Fruit fly (Drosophila melanogaster) whole organism, embryonic: Measurements from ENCODE around the gene CG6839.
A peak's percentile ranks its signal among the peaks of the same experiment; 100 is the strongest.

Source experiments
- Atf6 ChIP-seq: fragments of 200-800 bp; sonication (Bioruptor generic); IDR thresholded peaks from 2 replicates; pipeline ENCODE4 v1.3.6; 2022; ENCODE audit warnings: missing biosample characterization, missing genetic modification characterization
- CG10654 ChIP-seq: fragments of 200-800 bp; sonication (Bioruptor generic); optimal IDR thresholded peaks from 2 replicates; lab custom pipeline; 2016; ENCODE audit warnings: missing biosample characterization, missing genetic modification characterization
- CG11093 ChIP-seq: fragments of 200-800 bp; sonication (Bioruptor generic); IDR thresholded peaks from 3 replicates; pipeline ENCODE4 v1.3.6; 2022; ENCODE audit warnings: missing biosample characterization, missing genetic modification characterization
- CG11723 ChIP-seq: fragments of 200-800 bp; sonication (Bioruptor generic); optimal IDR thresholded peaks from 2 replicates; lab custom pipeline; 2017; ENCODE audit warnings: missing biosample characterization, mild to moderate bottlenecking, missing genetic modification characterization
- CG12071 ChIP-seq: fragments of 200-800 bp; sonication (Bioruptor generic); optimal IDR thresholded peaks from 3 replicates; lab custom pipeline; 2018; ENCODE audit warnings: missing biosample characterization, mild to moderate bottlenecking, missing genetic modification characterization
- CG12219 ChIP-seq: fragments of 200-800 bp; sonication (Bioruptor generic); optimal IDR thresholded peaks from 3 replicates; lab custom pipeline; 2018; ENCODE audit warnings: missing biosample characterization, mild to moderate bottlenecking, missing genetic modification characterization
- CG1233 ChIP-seq: fragments of 200-800 bp; sonication (Bioruptor generic); optimal IDR thresholded peaks from 4 replicates; lab custom pipeline; 2018; ENCODE audit warnings: missing biosample characterization, mild to moderate bottlenecking, missing genetic modification characterization
- CG13287 ChIP-seq: fragments of 200-800 bp; sonication (Bioruptor generic); IDR thresholded peaks from 2 replicates; pipeline ENCODE4 v1.3.6; 2022; ENCODE audit warnings: missing biosample characterization, missing genetic modification characterization; ENCODE audit not compliant: partially characterized antibody
- CG14014 ChIP-seq: fragments of 200-800 bp; sonication (Bioruptor generic); IDR thresholded peaks from 2 replicates; pipeline ENCODE4 v1.3.6; 2022; ENCODE audit warnings: missing biosample characterization, missing genetic modification characterization
- CG17612 ChIP-seq: fragments of 200-800 bp; sonication (Bioruptor generic); IDR thresholded peaks from 2 replicates; pipeline ENCODE4 v1.3.6; 2022; ENCODE audit warnings: missing biosample characterization, missing genetic modification characterization
- CG2712 ChIP-seq: fragments of 200-800 bp; optimal IDR thresholded peaks from 3 replicates; lab custom pipeline; 2019; ENCODE audit warnings: missing biosample characterization, mild to moderate bottlenecking, missing genetic modification characterization, moderate library complexity
- CG31224 ChIP-seq: fragments of 200-800 bp; sonication (Bioruptor generic); IDR thresholded peaks from 2 replicates; pipeline ENCODE4 v1.3.6; 2022; ENCODE audit warnings: missing biosample characterization, missing genetic modification characterization
- CG3726 ChIP-seq: fragments of 200-800 bp; sonication (Bioruptor generic); IDR thresholded peaks from 3 replicates; pipeline ENCODE4, ENCODE4 v1.3.6; 2022; ENCODE audit warnings: missing biosample characterization, missing genetic modification characterization
- CG4820 ChIP-seq: fragments of 200-800 bp; sonication (Bioruptor generic); optimal IDR thresholded peaks from 3 replicates; lab custom pipeline; 2016; ENCODE audit warnings: missing biosample characterization, missing genetic modification characterization
- CG8089 ChIP-seq: fragments of 200-800 bp; sonication (Bioruptor generic); optimal IDR thresholded peaks from 3 replicates; lab custom pipeline; 2016; ENCODE audit warnings: missing biosample characterization, missing genetic modification characterization
- CG8290 ChIP-seq, 3 experiments: fragments of 200-800 bp; sonication (Bioruptor generic); optimal IDR thresholded peaks; 2 replicates each; lab custom pipeline; 2016 to 2019; ENCODE audit warnings: missing biosample characterization in 3 of 3, missing genetic modification characterization in 3 of 3, mild to moderate bottlenecking in 2 of 3, moderate library complexity in 1 of 3
- CG8924 ChIP-seq: fragments of 200-800 bp; optimal IDR thresholded peaks from 3 replicates; lab custom pipeline; 2019; ENCODE audit warnings: missing biosample characterization, mild to moderate bottlenecking, missing genetic modification characterization, moderate library complexity
- D19A ChIP-seq: fragments of 200-800 bp; optimal IDR thresholded peaks from 3 replicates; lab custom pipeline; 2019; ENCODE audit warnings: missing biosample characterization, mild to moderate bottlenecking, missing genetic modification characterization, moderate library complexity
- Deaf1 ChIP-seq: fragments of 200-800 bp; optimal IDR thresholded peaks from 3 replicates; lab custom pipeline; 2019; ENCODE audit warnings: missing biosample characterization, mild to moderate bottlenecking, missing genetic modification characterization, moderate library complexity
- ERR ChIP-seq: fragments of 200-800 bp; sonication (Bioruptor generic); optimal IDR thresholded peaks from 2 replicates; lab custom pipeline; 2016; ENCODE audit warnings: missing biosample characterization, missing genetic modification characterization
- HLH3B ChIP-seq: fragments of 200-800 bp; sonication (Bioruptor generic); IDR thresholded peaks from 2 replicates; pipeline ENCODE4 v1.3.6; 2022; ENCODE audit warnings: missing biosample characterization, missing genetic modification characterization
- HLH4C ChIP-seq: fragments of 200-800 bp; sonication (Bioruptor generic); IDR thresholded peaks from 3 replicates; pipeline ENCODE4 v1.3.6; 2022; ENCODE audit warnings: missing biosample characterization, missing genetic modification characterization; ENCODE audit not compliant: partially characterized antibody
- HLHmδ ChIP-seq: fragments of 200-800 bp; sonication (Bioruptor generic); optimal IDR thresholded peaks from 2 replicates; lab custom pipeline; 2018; ENCODE audit warnings: missing biosample characterization, mild to moderate bottlenecking, missing genetic modification characterization, moderate library complexity
- MTF-1 ChIP-seq: fragments of 200-800 bp; sonication (Bioruptor generic); optimal IDR thresholded peaks from 2 replicates; lab custom pipeline; 2018; ENCODE audit warnings: missing biosample characterization, mild to moderate bottlenecking, missing genetic modification characterization, borderline replicate concordance
- Med ChIP-seq: fragments of 200-800 bp; sonication (Bioruptor generic); peaks from one replicate; lab custom pipeline; 2016; ENCODE audit warnings: missing biosample characterization, missing genetic modification characterization, mild to moderate bottlenecking, inconsistent platforms, moderate library complexity
- Nf-YB ChIP-seq: fragments of 200-800 bp; sonication (Bioruptor generic); optimal IDR thresholded peaks from 3 replicates; lab custom pipeline; 2019; ENCODE audit warnings: missing biosample characterization, mild to moderate bottlenecking, missing genetic modification characterization, moderate library complexity
- Optix ChIP-seq: fragments of 200-800 bp; sonication (Bioruptor generic); IDR thresholded peaks from 3 replicates; pipeline ENCODE4 v1.3.6; 2022; ENCODE audit warnings: missing biosample characterization, missing genetic modification characterization
- Pdp1 ChIP-seq, 2 experiments: fragments of 200-800 bp; sonication (Bioruptor generic); optimal IDR thresholded peaks; 3 replicates each; lab custom pipeline; 2016; ENCODE audit warnings: missing biosample characterization in 2 of 2, missing genetic modification characterization in 2 of 2, mild to moderate bottlenecking in 1 of 2, moderate library complexity in 1 of 2
- Sin3A ChIP-seq: fragments of >200 bp; optimal IDR thresholded peaks from 2 replicates; lab custom pipeline; 2018
- Sry-β ChIP-seq: fragments of 200-800 bp; sonication (Bioruptor generic); optimal IDR thresholded peaks from 2 replicates; lab custom pipeline; 2018; ENCODE audit warnings: missing biosample characterization, mild to moderate bottlenecking, missing genetic modification characterization, moderate library complexity
- Ssrp ChIP-seq: fragments of 200-800 bp; sonication (Bioruptor generic); optimal IDR thresholded peaks from 2 replicates; lab custom pipeline; 2018; ENCODE audit warnings: missing biosample characterization, mild to moderate bottlenecking, missing genetic modification characterization, moderate library complexity
- Trl ChIP-seq, 3 experiments: fragments of >200 bp in 2 of 3; fragments of 200-800 bp in 1 of 3; sonication (Bioruptor generic) in 1 of 3; optimal IDR thresholded peaks; 2 replicates in 1 of 3; 3 replicates in 2 of 3; lab custom pipeline; 2016 to 2017; ENCODE audit warnings: missing biosample characterization in 1 of 3, missing genetic modification characterization in 1 of 3
- ac ChIP-seq: fragments of 200-800 bp; sonication (Bioruptor generic); optimal IDR thresholded peaks from 3 replicates; lab custom pipeline; 2017; ENCODE audit warnings: missing biosample characterization, mild to moderate bottlenecking, missing genetic modification characterization
- ap ChIP-seq: fragments of 200-800 bp; sonication (Bioruptor generic); IDR thresholded peaks from 2 replicates; pipeline ENCODE4 v1.3.6; 2022; ENCODE audit warnings: missing biosample characterization, missing genetic modification characterization
- ash1 ChIP-seq: fragments of 200-800 bp; sonication (Bioruptor generic); optimal IDR thresholded peaks from 2 replicates; lab custom pipeline; 2018; ENCODE audit warnings: missing biosample characterization, mild to moderate bottlenecking, missing genetic modification characterization
- chinmo ChIP-seq: fragments of 200-800 bp; sonication (Bioruptor generic); IDR thresholded peaks from 4 replicates; pipeline ENCODE4 v1.3.6; 2022; ENCODE audit warnings: missing biosample characterization, missing genetic modification characterization; ENCODE audit not compliant: partially characterized antibody
- dan ChIP-seq: fragments of 200-800 bp; sonication (Bioruptor generic); IDR thresholded peaks from 2 replicates; pipeline ENCODE4 v1.3.6; 2022; ENCODE audit warnings: missing biosample characterization, missing genetic modification characterization
- dm ChIP-seq: fragments of 200-800 bp; sonication (Bioruptor generic); optimal IDR thresholded peaks from 3 replicates; lab custom pipeline; 2016; ENCODE audit warnings: missing biosample characterization, missing genetic modification characterization
- dmrt11E ChIP-seq: fragments of 200-800 bp; sonication (Bioruptor generic); optimal IDR thresholded peaks from 3 replicates; lab custom pipeline; 2018; ENCODE audit warnings: missing biosample characterization, mild to moderate bottlenecking, missing genetic modification characterization, moderate library complexity
- eyg ChIP-seq: fragments of 200-800 bp; sonication (Bioruptor generic); optimal IDR thresholded peaks from 3 replicates; lab custom pipeline; 2016; ENCODE audit warnings: missing biosample characterization, missing genetic modification characterization
- gt ChIP-seq: fragments of 200-800 bp; sonication (Bioruptor generic); IDR thresholded peaks from 2 replicates; pipeline ENCODE4 v1.3.6; 2022; ENCODE audit warnings: missing biosample characterization, missing genetic modification characterization
- hth ChIP-seq: fragments of >200 bp; optimal IDR thresholded peaks from 2 replicates; lab custom pipeline; 2017; ENCODE audit warnings: inconsistent platforms
- inv ChIP-seq: fragments of 200-800 bp; sonication (Bioruptor generic); IDR thresholded peaks from 2 replicates; pipeline ENCODE4 v1.3.6; 2022; ENCODE audit warnings: missing biosample characterization, missing genetic modification characterization; ENCODE audit not compliant: partially characterized antibody
- mld ChIP-seq: fragments of 200-800 bp; sonication (Bioruptor generic); IDR thresholded peaks from 3 replicates; pipeline ENCODE4 v1.3.6; 2022; ENCODE audit warnings: missing biosample characterization, missing genetic modification characterization; ENCODE audit not compliant: partially characterized antibody
- nerfin-2 ChIP-seq: fragments of 200-800 bp; sonication (Bioruptor generic); IDR thresholded peaks from 2 replicates; pipeline ENCODE4 v1.3.6; 2022; ENCODE audit warnings: missing biosample characterization, missing genetic modification characterization; ENCODE audit not compliant: partially characterized antibody
- repo ChIP-seq: fragments of 200-800 bp; sonication (Bioruptor generic); optimal IDR thresholded peaks from 2 replicates; lab custom pipeline; 2016; ENCODE audit warnings: missing biosample characterization, missing genetic modification characterization
- ro ChIP-seq: fragments of 200-800 bp; sonication (Bioruptor generic); IDR thresholded peaks from 2 replicates; pipeline ENCODE4 v1.3.6; 2022; ENCODE audit warnings: missing biosample characterization, missing genetic modification characterization
- sc ChIP-seq, 3 experiments: fragments of >200 bp in 2 of 3; fragments of 200-800 bp in 1 of 3; sonication (Bioruptor generic) in 1 of 3; optimal IDR thresholded peaks; 2 replicates in 2 of 3; 3 replicates in 1 of 3; lab custom pipeline; 2017; ENCODE audit warnings: mild to moderate bottlenecking in 1 of 3, missing biosample characterization in 1 of 3, missing genetic modification characterization in 1 of 3, missing genetic modification reagents in 1 of 3
- tna ChIP-seq: fragments of 200-800 bp; sonication (Bioruptor generic); IDR thresholded peaks from 2 replicates; pipeline ENCODE4 v1.3.6; 2022; ENCODE audit warnings: missing biosample characterization, missing genetic modification characterization; ENCODE audit not compliant: partially characterized antibody

CG6839 gene

DNA sequence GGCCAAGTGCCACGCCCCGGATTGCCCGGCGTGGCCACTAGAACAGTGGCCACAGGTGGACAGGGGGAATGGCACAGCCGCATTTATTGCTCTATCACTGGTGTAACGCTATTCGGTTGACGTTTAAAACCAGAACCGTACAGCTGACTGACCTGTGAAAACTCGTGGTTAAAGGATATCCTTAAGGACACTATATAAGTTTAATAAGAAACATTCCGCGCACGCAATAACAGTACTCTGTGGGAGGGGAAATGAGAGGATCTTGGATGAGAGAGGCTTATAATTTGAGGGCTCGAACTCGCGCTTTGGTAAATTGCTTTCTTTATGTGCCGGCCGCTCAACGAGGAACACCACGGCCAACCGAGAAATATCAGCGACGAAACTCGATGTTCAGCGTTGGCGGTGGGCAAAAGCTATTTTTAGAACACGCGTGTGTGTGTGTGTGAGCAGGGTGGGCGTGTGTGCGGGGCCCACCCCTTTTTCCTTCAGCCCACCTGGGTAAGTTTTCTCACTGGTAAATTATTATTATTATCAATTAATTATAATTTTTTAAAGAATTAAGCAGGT is 21.0 kb upstream of the CG6839 start (continued):
- no peak for TF ChIP-seq CG12219 (GFP tag; lab: Kevin White, UChicago)
- TF ChIP-seq CG13287 (GFP tag; lab: Robert Waterston, UW), result no peak
- TF ChIP-seq D19A (tag; lab: Kevin White, UChicago), result no peak
- peak; percentile 58; the same call in 1 of the 4 replicates for TF ChIP-seq chinmo (GFP tag; lab: Robert Waterston, UW)
- TF ChIP-seq inv (GFP tag; lab: Robert Waterston, UW), result no peak
- TF ChIP-seq Med, result peak; percentile 70
- no peak for TF ChIP-seq MTF-1 (GFP tag; lab: Kevin White, UChicago)
- TF ChIP-seq eyg (GFP tag; lab: Kevin White, UChicago), result no peak
- peak; percentile 25 for TF ChIP-seq Deaf1 (tag; lab: Kevin White, UChicago)
- TF ChIP-seq ro (GFP tag; lab: Robert Waterston, UW), result no peak
- TF ChIP-seq ap, result no peak
- TF ChIP-seq Sry-β (GFP tag; lab: Kevin White, UChicago), result no peak
- no peak for TF ChIP-seq hth
- no peak for TF ChIP-seq CG1233
- TF ChIP-seq dan (GFP tag; lab: Robert Waterston, UW), result no peak
- TF ChIP-seq CG8924 (tag; lab: Kevin White, UChicago), result no peak
- 0 out of 2 replicates have a peak, but pooled peaks have one; percentile 25 for TF ChIP-seq Atf6
- TF ChIP-seq dm (GFP tag; lab: Kevin White, UChicago), result no peak
- no peak for TF ChIP-seq sc (optimal IDR thresholded peaks at IDR 0.05; lab: Kevin White, UChicago)
- TF ChIP-seq sc (GFP tag; optimal IDR thresholded peaks at IDR 0.05; lab: Kevin White, UChicago), result no peak
- no peak for TF ChIP-seq dmrt11E (tag; lab: Kevin White, UChicago)
- TF ChIP-seq gt, result no peak
- TF ChIP-seq Trl (optimal IDR thresholded peaks at IDR 0.05; lab: Kevin White, UChicago), result peak in 1 of 2 experiments; percentile 6
- TF ChIP-seq Trl (GFP tag; optimal IDR thresholded peaks at IDR 0.05; lab: Kevin White, UChicago), result no peak
- TF ChIP-seq ash1 (GFP tag; lab: Kevin White, UChicago), result no peak
- TF ChIP-seq CG3726, result no peak
- TF ChIP-seq CG31224 (GFP tag; lab: Robert Waterston, UW), result no peak
- TF ChIP-seq CG8290 (GFP tag; optimal IDR thresholded peaks at IDR 0.05; lab: Kevin White, UChicago), result no peak
- peak in 1 of 2 experiments; percentile 34 for TF ChIP-seq CG8290 (tag; optimal IDR thresholded peaks at IDR 0.05; lab: Kevin White, UChicago)
- no peak; the same call in 1 of the 2 replicates for TF ChIP-seq HLH3B (GFP tag; lab: Robert Waterston, UW)
- TF ChIP-seq CG11093 (GFP tag; lab: Robert Waterston, UW), result no peak
- TF ChIP-seq tna (GFP tag; lab: Robert Waterston, UW), result 0 out of 2 replicates have a peak, but pooled peaks have one; percentile 47
- TF ChIP-seq Optix (GFP tag; lab: Robert Waterston, UW), result no peak
- TF ChIP-seq Ssrp (tag; lab: Kevin White, UChicago), result no peak
- no peak for TF ChIP-seq HLHmδ (GFP tag; lab: Kevin White, UChicago)
- TF ChIP-seq ERR (GFP tag; lab: Kevin White, UChicago), result no peak
- no peak for TF ChIP-seq CG11723
- no peak for TF ChIP-seq CG2712 (tag; lab: Kevin White, UChicago)
- no peak for TF ChIP-seq CG10654 (GFP tag; lab: Kevin White, UChicago)
- TF ChIP-seq nerfin-2, result peak; percentile 52; the same call in 1 of the 2 replicates
- no peak for TF ChIP-seq CG4820 (GFP tag; lab: Kevin White, UChicago)
- TF ChIP-seq Nf-YB, result no peak
- TF ChIP-seq CG12071 (GFP tag; lab: Kevin White, UChicago), result no peak
- no peak for TF ChIP-seq Sin3A
- TF ChIP-seq Pdp1 (GFP tag; optimal IDR thresholded peaks at IDR 0.05; lab: Kevin White, UChicago), result no peak
- TF ChIP-seq CG8089 (GFP tag; lab: Kevin White, UChicago), result no peak
- no peak for TF ChIP-seq ac
- peak; percentile 56; the same call in 2 of the 3 replicates for TF ChIP-seq mld (GFP tag; lab: Robert Waterston, UW)
- TF ChIP-seq CG14014 (GFP tag; lab: Robert Waterston, UW), result no peak
- TF ChIP-seq HLH4C (GFP tag; lab: Robert Waterston, UW), result no peak
- TF ChIP-seq CG17612 (GFP tag; lab: Robert Waterston, UW), result no peak
- no peak for TF ChIP-seq repo (GFP tag; lab: Kevin White, UChicago)
